Worm (Caenorhabditis elegans) whole organism, L1 larva: ENCODE data around the gene acs-2.
"Not testable (repeated sequence)": the region's sequence is repeated elsewhere in the genome, so short reads cannot be mapped to it uniquely, and the experiment has no call there.

Experiments used
- C04F5.9 ChIP-seq: sonication (generic microtip); optimal IDR thresholded peaks from 2 replicates; lab custom pipeline; 2016; ENCODE audit warnings: missing genetic modification characterization, missing compliant biosample characterization
- C34B4.2 ChIP-seq: sonication (generic microtip); optimal IDR thresholded peaks from 2 replicates; lab custom pipeline; 2017; ENCODE audit warnings: mild to moderate bottlenecking, missing genetic modification characterization, missing compliant biosample characterization
- ama-1 ChIP-seq: fragments of 150-350 bp; optimal IDR thresholded peaks from 2 replicates; lab custom pipeline; 2014
- blmp-1 ChIP-seq: fragments of 150-350 bp; optimal IDR thresholded peaks from 2 replicates; lab custom pipeline; 2014; ENCODE audit warnings: missing biosample characterization, missing genetic modification characterization
- ceh-8 ChIP-seq: fragments of 200-800 bp; sonication (Bioruptor generic); optimal IDR thresholded peaks from 2 replicates; lab custom pipeline; 2018; ENCODE audit warnings: mild to moderate bottlenecking, missing genetic modification characterization, moderate library complexity, missing compliant biosample characterization
- ceh-88 ChIP-seq: fragments of 200-800 bp; sonication (Bioruptor generic); IDR thresholded peaks from 2 replicates; pipeline ENCODE4 v1.3.6; 2022; ENCODE audit warnings: missing genetic modification characterization, missing compliant biosample characterization
- dpl-1 ChIP-seq, 3 experiments: fragments of 150-350 bp in 2 of 3; sonication (generic microtip) in 1 of 3; optimal IDR thresholded peaks; 2 replicates each; lab custom pipeline; 2014 to 2017; ENCODE audit warnings: missing biosample characterization in 3 of 3, missing genetic modification characterization in 3 of 3, missing genetic modification reagents in 3 of 3
- egl-13 ChIP-seq: sonication (generic microtip); optimal IDR thresholded peaks from 2 replicates; lab custom pipeline; 2016; ENCODE audit warnings: missing genotype, missing genetic modification reagents, missing genetic modification characterization, missing compliant biosample characterization
- elt-2 ChIP-seq: sonication (generic microtip); optimal IDR thresholded peaks from 2 replicates; lab custom pipeline; 2016; ENCODE audit warnings: missing genetic modification characterization, mild to moderate bottlenecking, inconsistent platforms, missing compliant biosample characterization, missing genetic modification reagents
- fkh-10 ChIP-seq: sonication (generic microtip); optimal IDR thresholded peaks from 2 replicates; lab custom pipeline; 2017; ENCODE audit warnings: missing biosample characterization, missing genetic modification reagents, missing genetic modification characterization
- fkh-4 ChIP-seq: sonication (generic microtip); optimal IDR thresholded peaks from 2 replicates; lab custom pipeline; 2016; ENCODE audit warnings: missing compliant biosample characterization, missing genetic modification characterization, borderline replicate concordance
- fkh-8 ChIP-seq: sonication (generic microtip); optimal IDR thresholded peaks from 2 replicates; lab custom pipeline; 2016; ENCODE audit warnings: mild to moderate bottlenecking, missing genetic modification characterization, missing compliant biosample characterization
- fos-1 ChIP-seq: fragments of 150-350 bp; optimal IDR thresholded peaks from 2 replicates; lab custom pipeline; 2014; ENCODE audit warnings: missing biosample characterization, missing genetic modification characterization
- grh-1 ChIP-seq: fragments of 200-800 bp; sonication (Bioruptor generic); IDR thresholded peaks from 2 replicates; pipeline ENCODE4 v1.3.6; 2022; ENCODE audit warnings: missing genetic modification reagents, missing genetic modification characterization, missing compliant biosample characterization
- hlh-17 ChIP-seq: fragments of 200-800 bp; sonication (Bioruptor generic); optimal IDR thresholded peaks from 2 replicates; lab custom pipeline; 2018; ENCODE audit warnings: missing genetic modification characterization, mild to moderate bottlenecking, missing compliant biosample characterization, moderate library complexity, borderline replicate concordance
- hpl-2 ChIP-seq: fragments of 150-350 bp; optimal IDR thresholded peaks from 2 replicates; lab custom pipeline; 2014; ENCODE audit warnings: missing biosample characterization, missing genetic modification reagents, missing genetic modification characterization
- isw-1 ChIP-seq: fragments of 200-800 bp; sonication (Bioruptor generic); IDR thresholded peaks from 2 replicates; pipeline ENCODE4 v1.3.6; 2022; ENCODE audit warnings: missing genetic modification characterization, missing compliant biosample characterization
- lin-13 ChIP-seq: fragments of 150-350 bp; optimal IDR thresholded peaks from 2 replicates; lab custom pipeline; 2014; ENCODE audit warnings: missing biosample characterization, missing genetic modification reagents, missing genetic modification characterization
- lin-14 ChIP-seq: fragments of 200-800 bp; sonication (Bioruptor generic); optimal IDR thresholded peaks from 2 replicates; lab custom pipeline; 2018; ENCODE audit warnings: mild to moderate bottlenecking, missing genetic modification characterization, moderate library complexity, missing compliant biosample characterization
- lin-35 ChIP-seq, 2 experiments: fragments of 150-350 bp; optimal IDR thresholded peaks; 2 replicates each; lab custom pipeline; 2014; ENCODE audit warnings: missing biosample characterization in 2 of 2, missing genetic modification characterization in 2 of 2, missing genetic modification reagents in 2 of 2
- mab-9 ChIP-seq: fragments of 200-800 bp; sonication (Bioruptor generic); IDR thresholded peaks from 2 replicates; pipeline ENCODE4 v1.3.6; 2022; ENCODE audit warnings: missing genetic modification reagents, missing genetic modification characterization, missing compliant biosample characterization
- mep-1 ChIP-seq: fragments of 150-350 bp; optimal IDR thresholded peaks from 2 replicates; lab custom pipeline; 2014; ENCODE audit warnings: missing biosample characterization, missing genetic modification characterization
- nhr-11 ChIP-seq: fragments of 150-350 bp; optimal IDR thresholded peaks from 2 replicates; lab custom pipeline; 2014; ENCODE audit warnings: missing biosample characterization, missing genetic modification characterization
- nhr-12 ChIP-seq: sonication (generic microtip); optimal IDR thresholded peaks from 2 replicates; lab custom pipeline; 2017; ENCODE audit warnings: missing biosample characterization, missing genetic modification characterization
- nhr-20 ChIP-seq: sonication (generic microtip); optimal IDR thresholded peaks from 2 replicates; lab custom pipeline; 2016; ENCODE audit warnings: mild to moderate bottlenecking, missing genetic modification characterization, missing compliant biosample characterization
- nhr-47 ChIP-seq: sonication (generic microtip); optimal IDR thresholded peaks from 2 replicates; lab custom pipeline; 2016; ENCODE audit warnings: mild to moderate bottlenecking, missing genetic modification characterization, moderate library complexity, missing compliant biosample characterization
- nhr-77 ChIP-seq: fragments of 150-350 bp; optimal IDR thresholded peaks from 2 replicates; lab custom pipeline; 2014; ENCODE audit warnings: missing biosample characterization, missing genetic modification characterization
- nhr-90 ChIP-seq: sonication (generic microtip); optimal IDR thresholded peaks from 2 replicates; lab custom pipeline; 2016; ENCODE audit warnings: mild to moderate bottlenecking, missing genetic modification characterization, missing compliant biosample characterization; ENCODE audit not compliant: poor library complexity
- pax-3 ChIP-seq: fragments of 200-800 bp; sonication (Bioruptor generic); optimal IDR thresholded peaks from 2 replicates; lab custom pipeline; 2018; ENCODE audit warnings: mild to moderate bottlenecking, missing genetic modification characterization, moderate library complexity, missing compliant biosample characterization
- rnt-1 ChIP-seq: sonication (generic microtip); optimal IDR thresholded peaks from 2 replicates; lab custom pipeline; 2016; ENCODE audit warnings: mild to moderate bottlenecking, missing genetic modification characterization, moderate library complexity, missing compliant biosample characterization
- snu-23 ChIP-seq: sonication (generic microtip); optimal IDR thresholded peaks from 2 replicates; lab custom pipeline; 2016; ENCODE audit warnings: missing genetic modification characterization, missing compliant biosample characterization
- sptf-1 ChIP-seq: fragments of 150-350 bp; optimal IDR thresholded peaks from 2 replicates; lab custom pipeline; 2014; ENCODE audit warnings: missing biosample characterization, missing genetic modification characterization
- sup-37 ChIP-seq: fragments of 200-800 bp; sonication (Bioruptor generic); optimal IDR thresholded peaks from 2 replicates; lab custom pipeline; 2018; ENCODE audit warnings: mild to moderate bottlenecking, missing genetic modification characterization, missing compliant biosample characterization
- swsn-7 ChIP-seq: sonication (generic microtip); optimal IDR thresholded peaks from 2 replicates; lab custom pipeline; 2016; ENCODE audit warnings: missing genetic modification characterization, missing compliant biosample characterization
- tlp-1 ChIP-seq: fragments of 150-350 bp; optimal IDR thresholded peaks from 2 replicates; lab custom pipeline; 2014; ENCODE audit warnings: missing biosample characterization, missing genetic modification characterization
- unc-86 ChIP-seq: sonication (generic microtip); optimal IDR thresholded peaks from 2 replicates; lab custom pipeline; 2016; ENCODE audit warnings: missing genetic modification characterization, missing compliant biosample characterization
- xbp-1 ChIP-seq: sonication (generic microtip); optimal IDR thresholded peaks from 2 replicates; lab custom pipeline; 2016; ENCODE audit warnings: missing genetic modification characterization, missing compliant biosample characterization
- ztf-11 ChIP-seq, 2 experiments: sonication (generic microtip); optimal IDR thresholded peaks; 2 replicates each; lab custom pipeline; 2016 to 2017; ENCODE audit warnings: missing genetic modification characterization in 2 of 2, missing biosample characterization in 1 of 2, missing compliant biosample characterization in 1 of 2
- ztf-4 ChIP-seq: fragments of 150-350 bp; optimal IDR thresholded peaks from 2 replicates; lab custom pipeline; 2014; ENCODE audit warnings: missing biosample characterization, missing genetic modification characterization

acs-2 gene

ce11 chrV:15590183-15590667 is 23.0 kb downstream of the acs-2 start, which contains the start of gene F28F8.7 (continued):
- TF ChIP-seq xbp-1 (tag; lab: Kevin White, UChicago), result peak; percentile 72
- TF ChIP-seq snu-23 (GFP tag; lab: Kevin White, UChicago), result peak; percentile 78
- TF ChIP-seq lin-35 (GFP tag; optimal IDR thresholded peaks at IDR 0.05; lab: Kevin White, UChicago), result peak; percentile 0 to 36
- peak; percentile 74 for TF ChIP-seq ceh-88 (GFP tag; lab: Robert Waterston, UW)
- TF ChIP-seq elt-2 (tag; lab: Kevin White, UChicago), result peak; percentile 57
- TF ChIP-seq fkh-4 (tag; lab: Kevin White, UChicago), result peak; percentile 16
- peak; percentile 75 for TF ChIP-seq mab-9
- TF ChIP-seq dpl-1 (GFP tag; optimal IDR thresholded peaks at IDR 0.05; lab: Kevin White, UChicago), result peak in 2 of 3 experiments; percentile 52 to 58
- TF ChIP-seq nhr-47 (tag; lab: Kevin White, UChicago), result peak; percentile 90
- peak; percentile 65 for TF ChIP-seq lin-14
- peak; percentile 35 for TF ChIP-seq nhr-77
- peak; percentile 49 for TF ChIP-seq rnt-1 (tag; lab: Kevin White, UChicago)
- peak; percentile 64 for TF ChIP-seq nhr-20 (tag; lab: Kevin White, UChicago)
- TF ChIP-seq egl-13 (tag; lab: Kevin White, UChicago), result peak; percentile 67
- TF ChIP-seq nhr-90 (tag; lab: Kevin White, UChicago), result peak; percentile 66
- peak; percentile 55 for TF ChIP-seq swsn-7 (tag; lab: Kevin White, UChicago)
- TF ChIP-seq, all 84 proteins: peak for 35; not testable (repeated sequence) for 49

DNA sequence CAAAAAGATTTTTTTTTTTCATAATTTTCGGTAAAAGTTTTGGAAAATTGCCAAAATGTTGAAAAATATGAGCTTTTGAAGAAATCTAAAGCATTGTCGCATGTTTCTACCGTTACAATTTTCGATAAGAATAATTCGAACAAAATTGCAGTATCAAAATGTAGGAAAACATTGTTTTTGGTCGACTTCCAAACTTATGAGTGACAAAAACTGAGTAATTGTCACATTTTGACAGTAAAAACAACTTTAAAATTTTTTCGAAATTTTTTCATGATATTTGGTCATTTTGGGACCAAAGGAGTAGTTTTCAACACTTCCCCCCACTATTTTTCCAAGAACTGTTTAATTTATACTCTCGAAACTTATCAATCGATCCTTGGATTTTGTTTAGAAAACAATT is 27.4 kb downstream of the acs-2 start, which contains the start of gene fbxa-139:
Gene fbxa-139, minus strand, starts transcription at position 101 of the 400 bp plus-strand sequence.
- TF ChIP-seq sptf-1 (tag; lab: Kevin White, UChicago) (no peak), xbp-1 (tag; lab: Kevin White, UChicago) (no peak), fkh-8 (no peak), ztf-11 (tag; optimal IDR thresholded peaks at IDR 0.05; lab: Kevin White, UChicago) (no peak), nhr-77 (no peak), ceh-8 (GFP tag; lab: Kevin White, UChicago) (no peak), nhr-90 (tag; lab: Kevin White, UChicago) (no peak), lin-13 (GFP tag; lab: Kevin White, UChicago) (no peak), hlh-17 (GFP tag; lab: Kevin White, UChicago) (no peak), C34B4.2 (tag; lab: Kevin White, UChicago) (no peak), mep-1 (tag; lab: Kevin White, UChicago) (no peak), nhr-11 (tag; lab: Kevin White, UChicago) (no peak), sup-37 (GFP tag; lab: Kevin White, UChicago) (no peak), nhr-12 (tag; lab: Kevin White, UChicago) (no peak), fkh-10 (GFP tag; lab: Kevin White, UChicago) (no peak), mab-9 (no peak), isw-1 (GFP tag; lab: Robert Waterston, UW) (no peak), C04F5.9 (tag; lab: Kevin White, UChicago) (no peak), tlp-1 (tag; lab: Kevin White, UChicago) (no peak), ztf-4 (no peak)

DNA sequence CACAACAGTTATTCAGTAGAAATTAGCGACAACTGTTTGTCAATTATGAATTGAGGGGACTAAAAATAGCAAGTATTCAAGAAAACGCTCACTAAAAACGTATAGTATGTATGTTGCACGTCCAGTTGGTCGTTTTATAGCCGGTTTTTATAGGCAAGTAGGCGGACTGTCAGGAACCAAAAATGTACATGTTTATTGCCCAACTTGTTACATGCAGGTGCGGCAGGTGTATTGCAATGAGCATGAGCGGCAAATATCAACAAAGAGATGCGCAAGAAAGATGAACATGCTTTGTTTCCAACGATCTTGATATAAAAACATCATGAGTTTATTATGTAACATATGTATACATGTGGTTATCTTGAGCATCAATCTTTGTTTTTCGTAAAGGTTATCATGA is 32.6 kb downstream of the acs-2 start, which contains the start of gene B0391.14:
Gene B0391.14, minus strand, starts transcription at position 101 of the 400 bp plus-strand sequence.
- not testable (repeated sequence) for TF ChIP-seq unc-86 (tag; lab: Kevin White, UChicago); ama-1; nhr-11 (tag; lab: Kevin White, UChicago)

- TF ChIP-seq fos-1 (tag; lab: Kevin White, UChicago), result no peak
- no peak for TF ChIP-seq C34B4.2 (tag; lab: Kevin White, UChicago)
- no peak for TF ChIP-seq hpl-2
- peak; percentile 22 for TF ChIP-seq lin-14
- TF ChIP-seq blmp-1 (tag; lab: Kevin White, UChicago), result no peak
- TF ChIP-seq pax-3 (tag; lab: Kevin White, UChicago), result no peak
- TF ChIP-seq grh-1 (GFP tag; lab: Robert Waterston, UW), result no peak
Measured at ce11 chrV:15602253-15602652, 35.1 kb downstream of the acs-2 start, which contains the start of gene fbxa-152. Gene fbxa-152 (minus strand): TSS chrV:15602353.
